Worm (Caenorhabditis elegans) whole organism, L4 larva: ENCODE results near the gene sre-3.

ENCODE experiments used
- D1046.2 ChIP-seq: fragments of 200-800 bp; sonication (Bioruptor generic); IDR thresholded peaks from 2 replicates; pipeline ENCODE4 v1.3.6; 2022; ENCODE audit warnings: missing genetic modification characterization, missing compliant biosample characterization
- F10B5.3 ChIP-seq: sonication (generic microtip); optimal IDR thresholded peaks from 2 replicates; lab custom pipeline; 2016; ENCODE audit warnings: mild to moderate bottlenecking, missing genetic modification characterization, missing compliant biosample characterization
- F26F4.8 ChIP-seq: fragments of 200-800 bp; sonication (Bioruptor generic); conservative IDR thresholded peaks from 2 replicates; pipeline ENCODE4 v1.3.6; 2022; ENCODE audit warnings: missing genetic modification characterization, missing compliant biosample characterization
- F44E2.7 ChIP-seq: fragments of 200-800 bp; sonication (Bioruptor generic); IDR thresholded peaks from 2 replicates; pipeline ENCODE4 v2.1.2; 2022; ENCODE audit warnings: missing genetic modification characterization, missing compliant biosample characterization
- R02D3.7 ChIP-seq: fragments of 150-350 bp; sonication (generic microtip); optimal IDR thresholded peaks from 3 replicates; lab custom pipeline; 2014; ENCODE audit warnings: missing biosample characterization, missing genetic modification characterization
- T20F7.1 ChIP-seq: fragments of 200-800 bp; sonication (Bioruptor generic); optimal IDR thresholded peaks from 2 replicates; lab custom pipeline; 2018; ENCODE audit warnings: mild to moderate bottlenecking, missing genetic modification characterization, missing compliant biosample characterization
- T26A8.4 ChIP-seq: fragments of 200-800 bp; sonication (Bioruptor generic); IDR thresholded peaks from 2 replicates; pipeline ENCODE4 v1.3.6; 2022; ENCODE audit warnings: missing genetic modification characterization, missing compliant biosample characterization
- Y105C5A.15 ChIP-seq: fragments of 200-800 bp; sonication (Bioruptor generic); IDR thresholded peaks from 2 replicates; pipeline ENCODE4 v1.3.6; 2022; ENCODE audit warnings: missing genetic modification characterization, missing compliant biosample characterization
- ZK546.5 ChIP-seq, 2 experiments: sonication (generic microtip); optimal IDR thresholded peaks; 2 replicates each; lab custom pipeline; 2017; ENCODE audit warnings: missing biosample characterization in 2 of 2, missing genetic modification characterization in 2 of 2
- aha-1 ChIP-seq: fragments of 150-350 bp; peaks from one replicate; lab custom pipeline; 2014; ENCODE audit warnings: missing biosample characterization, missing genetic modification characterization
- aly-2 ChIP-seq: sonication (generic microtip); optimal IDR thresholded peaks from 2 replicates; lab custom pipeline; 2018; ENCODE audit warnings: missing biosample characterization, missing genetic modification characterization
- ama-1 ChIP-seq: fragments of 150-350 bp; optimal IDR thresholded peaks from 2 replicates; lab custom pipeline; 2014; ENCODE audit warnings: inconsistent platforms, mixed read lengths
- ceh-20 ChIP-seq: fragments of 200-800 bp; sonication (Bioruptor generic); IDR thresholded peaks from 2 replicates; pipeline ENCODE4 v1.3.6; 2022; ENCODE audit warnings: missing genetic modification reagents, missing genetic modification characterization, missing compliant biosample characterization
- ceh-82 ChIP-seq: sonication (generic microtip); optimal IDR thresholded peaks from 2 replicates; lab custom pipeline; 2017; ENCODE audit warnings: missing biosample characterization, missing genetic modification characterization
- ces-1 ChIP-seq: fragments of 150-350 bp; sonication (generic microtip); optimal IDR thresholded peaks from 4 replicates; lab custom pipeline; 2014; ENCODE audit warnings: missing biosample characterization, missing genetic modification reagents, missing genetic modification characterization
- cey-2 ChIP-seq: sonication (generic microtip); optimal IDR thresholded peaks from 3 replicates; lab custom pipeline; 2017; ENCODE audit warnings: missing genetic modification characterization, mild to moderate bottlenecking, missing compliant biosample characterization, antibody characterized with exemption, borderline replicate concordance; ENCODE audit not compliant: insufficient read depth
- daf-12 ChIP-seq: fragments of 150-350 bp; optimal IDR thresholded peaks from 2 replicates; lab custom pipeline; 2014; ENCODE audit warnings: missing biosample characterization, missing genetic modification reagents, missing genetic modification characterization
- dmd-6 ChIP-seq: fragments of 200-800 bp; sonication (Bioruptor generic); IDR thresholded peaks from 2 replicates; pipeline ENCODE4 v1.3.6; 2022; ENCODE audit warnings: missing genetic modification reagents, missing genetic modification characterization, missing compliant biosample characterization
- dmd-8 ChIP-seq: fragments of 200-800 bp; sonication (Bioruptor generic); IDR thresholded peaks from 2 replicates; pipeline ENCODE4 v1.3.6; 2022; ENCODE audit warnings: missing genetic modification characterization, missing compliant biosample characterization
- hlh-11 ChIP-seq: fragments of 200-800 bp; sonication (Bioruptor generic); optimal IDR thresholded peaks from 2 replicates; lab custom pipeline; 2018; ENCODE audit warnings: mild to moderate bottlenecking, missing genetic modification characterization, missing compliant biosample characterization
- hlh-30 ChIP-seq: sonication (generic microtip); optimal IDR thresholded peaks from 2 replicates; lab custom pipeline; 2017; ENCODE audit warnings: antibody characterized with exemption, mild to moderate bottlenecking, missing genetic modification characterization, missing compliant biosample characterization; ENCODE audit not compliant: insufficient read depth
- hmg-1.1 ChIP-seq: fragments of 200-800 bp; sonication (Bioruptor generic); IDR thresholded peaks from 2 replicates; pipeline ENCODE4 v1.3.6; 2022; ENCODE audit warnings: missing genetic modification reagents, missing genetic modification characterization, missing compliant biosample characterization
- jun-1 ChIP-seq: fragments of 150-350 bp; optimal IDR thresholded peaks from 2 replicates; lab custom pipeline; 2014; ENCODE audit warnings: missing biosample characterization, missing genetic modification reagents, missing genetic modification characterization
- lim-7 ChIP-seq: fragments of 200-800 bp; sonication (Bioruptor generic); IDR thresholded peaks from 2 replicates; pipeline ENCODE4 v1.3.6; 2022; ENCODE audit warnings: missing genetic modification characterization, missing compliant biosample characterization
- lin-1 ChIP-seq: fragments of 200-800 bp; sonication (Bioruptor generic); IDR thresholded peaks from 2 replicates; pipeline ENCODE4 v1.3.6; 2022; ENCODE audit warnings: missing genetic modification reagents, missing genetic modification characterization, missing compliant biosample characterization
- lin-13 ChIP-seq: fragments of 150-350 bp; optimal IDR thresholded peaks from 2 replicates; lab custom pipeline; 2014; ENCODE audit warnings: missing biosample characterization, missing genetic modification reagents, missing genetic modification characterization
- lin-29 ChIP-seq: fragments of 200-800 bp; sonication (Bioruptor generic); IDR thresholded peaks from 2 replicates; pipeline ENCODE4 v1.3.6; 2022; ENCODE audit warnings: missing genetic modification reagents, missing genetic modification characterization, missing compliant biosample characterization
- lin-38 ChIP-seq: fragments of 200-800 bp; sonication (Bioruptor generic); IDR thresholded peaks from 2 replicates; pipeline ENCODE4 v1.3.6; 2022; ENCODE audit warnings: missing genetic modification reagents, missing genetic modification characterization, missing compliant biosample characterization
- lin-39 ChIP-seq: fragments of 150-350 bp; optimal IDR thresholded peaks from 2 replicates; lab custom pipeline; 2014; ENCODE audit warnings: missing biosample characterization, missing genetic modification reagents, missing genetic modification characterization
- lsy-2 ChIP-seq, 2 experiments: fragments of 150-350 bp in 1 of 2; sonication (generic microtip) in 1 of 2; optimal IDR thresholded peaks; 2 replicates each; lab custom pipeline; 2014 to 2017; ENCODE audit warnings: missing biosample characterization in 2 of 2, missing genetic modification characterization in 2 of 2
- madf-5 ChIP-seq, 2 experiments: fragments of 200-800 bp; sonication (Bioruptor generic); IDR thresholded peaks; 2 replicates each; pipeline ENCODE4 v1.3.6; 2022; ENCODE audit warnings: missing compliant biosample characterization in 2 of 2, missing genetic modification characterization in 2 of 2
- mdl-1 ChIP-seq, 2 experiments: fragments of 150-350 bp in 1 of 2; sonication (generic microtip) in 1 of 2; optimal IDR thresholded peaks; 2 replicates each; lab custom pipeline; 2014 to 2017; ENCODE audit warnings: missing biosample characterization in 2 of 2, missing genetic modification characterization in 2 of 2
- mep-1 ChIP-seq: fragments of 150-350 bp; sonication (generic microtip); optimal IDR thresholded peaks from 3 replicates; lab custom pipeline; 2014; ENCODE audit warnings: missing biosample characterization, missing genetic modification characterization
- mxl-3 ChIP-seq: fragments of 200-800 bp; sonication (Bioruptor generic); optimal IDR thresholded peaks from 2 replicates; lab custom pipeline; 2018; ENCODE audit warnings: mild to moderate bottlenecking, missing genetic modification characterization, missing compliant biosample characterization
- nhr-10 ChIP-seq: fragments of 150-350 bp; optimal IDR thresholded peaks from 2 replicates; lab custom pipeline; 2014; ENCODE audit warnings: missing biosample characterization, missing genetic modification characterization
- nhr-11 ChIP-seq: fragments of 150-350 bp; optimal IDR thresholded peaks from 2 replicates; lab custom pipeline; 2014; ENCODE audit warnings: missing biosample characterization, missing genetic modification characterization
- nhr-111 ChIP-seq: fragments of 200-800 bp; sonication (Bioruptor generic); optimal IDR thresholded peaks from 2 replicates; lab custom pipeline; 2018; ENCODE audit warnings: mild to moderate bottlenecking, missing genetic modification characterization, missing compliant biosample characterization
- nhr-41 ChIP-seq: fragments of 200-800 bp; sonication (Bioruptor generic); IDR thresholded peaks from 2 replicates; pipeline ENCODE4 v1.3.6; 2022; ENCODE audit warnings: missing genetic modification reagents, missing genetic modification characterization, missing compliant biosample characterization
- nhr-76 ChIP-seq: fragments of 150-350 bp; optimal IDR thresholded peaks from 2 replicates; lab custom pipeline; 2014; ENCODE audit warnings: missing biosample characterization, missing genetic modification characterization
- nhr-77 ChIP-seq: fragments of 150-350 bp; optimal IDR thresholded peaks from 2 replicates; lab custom pipeline; 2014; ENCODE audit warnings: missing biosample characterization, missing genetic modification characterization
- php-3 ChIP-seq: fragments of 200-800 bp; sonication (Bioruptor generic); IDR thresholded peaks from 2 replicates; pipeline ENCODE4 v1.3.6; 2022; ENCODE audit warnings: missing genetic modification reagents, missing genetic modification characterization, missing compliant biosample characterization
- rbr-2 ChIP-seq: sonication (generic microtip); optimal IDR thresholded peaks from 2 replicates; lab custom pipeline; 2016; ENCODE audit warnings: missing genotype, missing genetic modification characterization, missing compliant biosample characterization
- set-16 ChIP-seq: fragments of 200-800 bp; sonication (Bioruptor generic); IDR thresholded peaks from 2 replicates; pipeline ENCODE4 v1.3.6; 2022; ENCODE audit warnings: missing genetic modification reagents, missing genetic modification characterization, missing compliant biosample characterization
- skn-1 ChIP-seq: fragments of 150-350 bp; optimal IDR thresholded peaks from 2 replicates; lab custom pipeline; 2014; ENCODE audit warnings: missing biosample characterization, missing genetic modification characterization
- snpc-4 ChIP-seq: fragments of 150-350 bp; optimal IDR thresholded peaks from 2 replicates; lab custom pipeline; 2014; ENCODE audit warnings: missing biosample characterization, missing genetic modification characterization
- tag-97 ChIP-seq: fragments of 200-800 bp; sonication (Bioruptor generic); IDR thresholded peaks from 2 replicates; pipeline ENCODE4 v1.3.6; 2022; ENCODE audit warnings: missing genetic modification characterization, missing compliant biosample characterization
- tra-1 ChIP-seq: fragments of 200-800 bp; sonication (Bioruptor generic); IDR thresholded peaks from 2 replicates; pipeline ENCODE4 v1.3.6; 2022; ENCODE audit warnings: missing genetic modification reagents, missing genetic modification characterization, missing compliant biosample characterization
- unc-39 ChIP-seq: sonication (generic microtip); optimal IDR thresholded peaks from 2 replicates; lab custom pipeline; 2017; ENCODE audit warnings: missing biosample characterization, missing genetic modification characterization
- vab-7 ChIP-seq: fragments of 200-800 bp; sonication (Bioruptor generic); IDR thresholded peaks from 2 replicates; pipeline ENCODE4 v1.3.6; 2022; ENCODE audit warnings: missing genetic modification reagents, missing genetic modification characterization, missing compliant biosample characterization
- zag-1 ChIP-seq: fragments of 150-350 bp; optimal IDR thresholded peaks from 2 replicates; lab custom pipeline; 2014; ENCODE audit warnings: missing biosample characterization, missing genetic modification characterization
- zip-2 ChIP-seq: fragments of 150-350 bp; optimal IDR thresholded peaks from 2 replicates; lab custom pipeline; 2014; ENCODE audit warnings: missing biosample characterization, missing genetic modification characterization
- ztf-11 ChIP-seq: fragments of 150-350 bp; optimal IDR thresholded peaks from 2 replicates; lab custom pipeline; 2014; ENCODE audit warnings: missing biosample characterization, missing genetic modification characterization

The sre-3 gene

DNA sequence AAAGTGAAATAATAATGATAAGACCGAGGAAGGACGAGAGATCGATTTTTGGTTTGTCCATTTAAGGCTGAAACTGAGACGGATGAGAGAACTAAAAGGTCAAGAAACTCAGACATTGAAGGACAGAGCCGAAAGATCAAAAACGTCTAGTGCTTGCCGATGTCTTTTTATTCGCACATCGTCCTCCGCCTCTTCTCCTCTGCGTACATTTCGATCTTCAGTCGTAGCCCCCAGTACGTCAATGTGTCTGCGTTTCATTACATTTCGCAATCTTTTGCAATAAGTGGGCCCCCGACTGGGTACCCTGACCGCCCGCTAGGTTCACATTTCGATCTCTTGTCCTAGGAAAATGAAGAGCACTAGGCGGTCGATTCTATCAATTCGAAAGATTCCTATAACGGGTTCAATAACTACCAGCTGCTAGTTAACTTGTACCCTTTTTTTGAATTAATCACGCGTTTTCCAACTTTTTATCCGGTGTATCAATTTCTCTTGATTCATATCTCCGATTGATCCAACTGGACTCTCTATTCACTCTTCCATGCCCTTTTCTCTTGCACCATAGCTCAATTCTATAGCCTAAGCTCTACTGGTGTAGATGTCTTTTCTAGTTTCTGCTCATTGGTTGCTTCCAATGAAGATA lies 6.6 kb downstream of the sre-3 start (continued):
- TF ChIP-seq mep-1, result peak; percentile 75
- TF ChIP-seq R02D3.7, result no peak
- TF ChIP-seq lim-7 (GFP tag; lab: Robert Waterston, UW), result no peak
- TF ChIP-seq T26A8.4 (GFP tag; lab: Robert Waterston, UW), result peak; percentile 62
- no peak for TF ChIP-seq snpc-4 (tag; lab: Kevin White, UChicago)
- TF ChIP-seq mdl-1 (tag; optimal IDR thresholded peaks at IDR 0.05; lab: Kevin White, UChicago), result peak; percentile 39 to 77
- peak; percentile 85 for TF ChIP-seq hlh-11 (tag; lab: Kevin White, UChicago)
- TF ChIP-seq aha-1, result peak; percentile 82
- TF ChIP-seq lin-13 (GFP tag; lab: Kevin White, UChicago), result peak; percentile 42
- TF ChIP-seq nhr-11 (tag; lab: Kevin White, UChicago), result peak; percentile 69
- TF ChIP-seq lsy-2 (tag; optimal IDR thresholded peaks at IDR 0.05; lab: Kevin White, UChicago), result peak; percentile 55 to 63
- TF ChIP-seq dmd-8 (GFP tag; lab: Robert Waterston, UW), result no peak
- TF ChIP-seq nhr-111, result no peak
- no peak for TF ChIP-seq set-16 (GFP tag; lab: Robert Waterston, UW)
- TF ChIP-seq ceh-82 (tag; lab: Kevin White, UChicago), result no peak
- TF ChIP-seq lin-29 (GFP tag; lab: Robert Waterston, UW), result no peak
- TF ChIP-seq jun-1 (tag; lab: Kevin White, UChicago), result no peak
- no peak for TF ChIP-seq lin-1
- peak; percentile 77 for TF ChIP-seq hmg-1.1 (GFP tag; lab: Robert Waterston, UW)
- TF ChIP-seq cey-2 (tag; lab: Kevin White, UChicago), result no peak
- no peak for TF ChIP-seq nhr-76 (tag; lab: Kevin White, UChicago)
- peak; percentile 93 for TF ChIP-seq zip-2 (tag; lab: Kevin White, UChicago)
- no peak for TF ChIP-seq vab-7
- TF ChIP-seq nhr-77, result peak; percentile 28
- no peak for TF ChIP-seq skn-1
- no peak for TF ChIP-seq Y105C5A.15 (GFP tag; lab: Robert Waterston, UW)
- TF ChIP-seq ama-1 (lab: Kevin White, UChicago), result peak; percentile 36
- TF ChIP-seq ces-1, result no peak
- no peak for TF ChIP-seq madf-5 (GFP tag; IDR thresholded peaks at IDR 0.05; lab: Robert Waterston, UW)
- no peak for TF ChIP-seq php-3
- TF ChIP-seq hlh-30 (tag; lab: Kevin White, UChicago), result peak; percentile 44
- TF ChIP-seq tra-1 (GFP tag; lab: Robert Waterston, UW), result 0 out of 2 replicates have a peak, but pooled peaks have one; percentile 42
- TF ChIP-seq unc-39, result no peak
- no peak for TF ChIP-seq D1046.2 (GFP tag; lab: Robert Waterston, UW)
- peak; percentile 17 for TF ChIP-seq T20F7.1 (GFP tag; lab: Kevin White, UChicago)
- peak; percentile 44 for TF ChIP-seq rbr-2 (tag; lab: Kevin White, UChicago)
- TF ChIP-seq F10B5.3 (tag; lab: Kevin White, UChicago), result no peak
- TF ChIP-seq zag-1, result no peak
- no peak for TF ChIP-seq daf-12 (tag; lab: Kevin White, UChicago)
- TF ChIP-seq F44E2.7 (GFP tag; lab: Robert Waterston, UW), result no peak
- no peak for TF ChIP-seq ZK546.5 (tag; optimal IDR thresholded peaks at IDR 0.05; lab: Kevin White, UChicago)
- peak; percentile 71 for TF ChIP-seq mxl-3 (GFP tag; lab: Kevin White, UChicago)
- no peak for TF ChIP-seq nhr-10
- peak; percentile 46; the same call in 1 of the 2 replicates for TF ChIP-seq ceh-20 (GFP tag; lab: Robert Waterston, UW)
- TF ChIP-seq dmd-6 (GFP tag; lab: Robert Waterston, UW), result peak; percentile 83
- TF ChIP-seq tag-97, result no peak
- no peak for TF ChIP-seq ztf-11 (tag; lab: Kevin White, UChicago)
- peak; percentile 67; the same call in 1 of the 2 replicates for TF ChIP-seq nhr-41 (GFP tag; lab: Robert Waterston, UW)
- TF ChIP-seq aly-2, result no peak
- TF ChIP-seq F26F4.8 (GFP tag; lab: Robert Waterston, UW), result no peak
- peak; percentile 29; the same call in 1 of the 2 replicates for TF ChIP-seq lin-38 (GFP tag; lab: Robert Waterston, UW)
- no peak for TF ChIP-seq lin-39 (tag; lab: Kevin White, UChicago)
